Worm (Caenorhabditis elegans): Measurements from ENCODE around the gene C30F2.4.

The C30F2.4 gene

ce11 chrX:16056404-16056803, 20.0 kb downstream of the C30F2.4 start (continued):
- TF ChIP-seq syd-9 (tag; optimal IDR thresholded peaks at IDR 0.05) (peak; percentile 71), ceh-34 (tag; optimal IDR thresholded peaks at IDR 0.05) (peak; percentile 56), C38D4.7 (GFP tag; optimal IDR thresholded peaks at IDR 0.05) (no peak), ceh-48 (tag; optimal IDR thresholded peaks at IDR 0.05) (peak; percentile 48), Y22D7AL.16 (tag; optimal IDR thresholded peaks at IDR 0.05) (no peak), fkh-6 (tag; optimal IDR thresholded peaks at IDR 0.05) (no peak), ceh-9 (tag; optimal IDR thresholded peaks at IDR 0.05) (no peak), tbx-7 (tag; optimal IDR thresholded peaks at IDR 0.05) (no peak), ceh-22 (tag; optimal IDR thresholded peaks at IDR 0.05) (peak; percentile 67), ceh-31 (tag; optimal IDR thresholded peaks at IDR 0.05) (peak; percentile 80), pax-1 (tag; optimal IDR thresholded peaks at IDR 0.05) (peak; percentile 59), fax-1 (tag; optimal IDR thresholded peaks at IDR 0.05) (no peak), npax-4 (tag; optimal IDR thresholded peaks at IDR 0.05) (no peak), nhr-11 (tag; optimal IDR thresholded peaks at IDR 0.05) (no peak), lim-6 (tag; optimal IDR thresholded peaks at IDR 0.05) (no peak), ceh-30 (tag; optimal IDR thresholded peaks at IDR 0.05) (peak; percentile 71), K02D7.2 (tag; optimal IDR thresholded peaks at IDR 0.05) (no peak), che-1 (tag; optimal IDR thresholded peaks at IDR 0.05) (no peak), eyg-1 (tag; optimal IDR thresholded peaks at IDR 0.05) (no peak), mec-3 (tag; optimal IDR thresholded peaks at IDR 0.05; ENCODE audit: borderline replicate concordance) (no peak), dve-1 (tag; optimal IDR thresholded peaks at IDR 0.05) (peak; percentile 87), ceh-18 (tag; optimal IDR thresholded peaks at IDR 0.05) (peak; percentile 95), K09A11.1 (tag; optimal IDR thresholded peaks at IDR 0.05; ENCODE audit: insufficient read depth) (peak; percentile 53), unc-55 (GFP tag; optimal IDR thresholded peaks at IDR 0.05) (no peak), lin-11 (tag; optimal IDR thresholded peaks at IDR 0.05) (no peak), ahr-1 (tag; optimal IDR thresholded peaks at IDR 0.05) (no peak), nfya-1 (tag; optimal IDR thresholded peaks at IDR 0.05) (peak; percentile 92), madf-2 (tag; optimal IDR thresholded peaks at IDR 0.05) (no peak), sdc-2 (tag; optimal IDR thresholded peaks at IDR 0.05) (peak; percentile 99), sox-2 (GFP tag; IDR thresholded peaks at IDR 0.05) (peak; percentile 4; the same call in 1 of the 2 replicates), ceh-45 (GFP tag; IDR thresholded peaks at IDR 0.05) (no peak), pag-3 (tag; optimal IDR thresholded peaks at IDR 0.05; ENCODE audit: borderline replicate concordance) (no peak), sox-4 (tag; optimal IDR thresholded peaks at IDR 0.05) (no peak)

ce11 chrX:16055245-16055644, 21.1 kb downstream of the C30F2.4 start, which contains the start of gene T27A8.7:
Gene T27A8.7 (plus strand): TSS chrX:16055545.
- TF ChIP-seq ceh-6 (GFP tag; optimal IDR thresholded peaks at IDR 0.05) (no peak), odd-2 (tag; optimal IDR thresholded peaks at IDR 0.05) (no peak), ceh-30 (tag; optimal IDR thresholded peaks at IDR 0.05) (no peak), hlh-13 (GFP tag; optimal IDR thresholded peaks at IDR 0.05) (no peak), fkh-6 (tag; optimal IDR thresholded peaks at IDR 0.05) (no peak), ceh-2 (tag; optimal IDR thresholded peaks at IDR 0.05) (no peak), ceh-48 (tag; optimal IDR thresholded peaks at IDR 0.05) (no peak), C08G9.2 (tag; optimal IDR thresholded peaks at IDR 0.05) (no peak), C38D4.7 (GFP tag; optimal IDR thresholded peaks at IDR 0.05) (no peak), sox-4 (tag; optimal IDR thresholded peaks at IDR 0.05) (no peak), unc-3 (GFP tag; conservative IDR thresholded peaks at IDR 0.05) (no peak), unc-3 (tag; optimal IDR thresholded peaks at IDR 0.05) (no peak), mec-3 (tag; optimal IDR thresholded peaks at IDR 0.05; ENCODE audit: borderline replicate concordance) (no peak)

- no peak for TF ChIP-seq ama-1 (optimal IDR thresholded peaks at IDR 0.05)
- TF ChIP-seq ceh-2 (tag; optimal IDR thresholded peaks at IDR 0.05) = no peak
- TF ChIP-seq T23F11.4 (GFP tag; optimal IDR thresholded peaks at IDR 0.05) = no peak
- TF ChIP-seq pros-1 (tag; optimal IDR thresholded peaks at IDR 0.05) = no peak
- TF ChIP-seq K02D7.2 (tag; optimal IDR thresholded peaks at IDR 0.05) = no peak
- TF ChIP-seq ceh-14 (tag; optimal IDR thresholded peaks at IDR 0.05) = no peak
- TF ChIP-seq pat-9 (tag; optimal IDR thresholded peaks at IDR 0.05) = no peak
- no peak for TF ChIP-seq pha-4 (tag; optimal IDR thresholded peaks at IDR 0.05)
- TF ChIP-seq tbx-7 (tag; optimal IDR thresholded peaks at IDR 0.05) = no peak
- no peak for TF ChIP-seq ceh-31 (tag; optimal IDR thresholded peaks at IDR 0.05)
- TF ChIP-seq pax-1 (tag; optimal IDR thresholded peaks at IDR 0.05) = no peak
- no peak for TF ChIP-seq ref-2 (tag; optimal IDR thresholded peaks at IDR 0.05)
- TF ChIP-seq hlh-30 (tag; optimal IDR thresholded peaks at IDR 0.05; ENCODE audit: insufficient read depth) = no peak
- no peak for TF ChIP-seq lim-6 (tag; optimal IDR thresholded peaks at IDR 0.05)
- no peak for TF ChIP-seq dmd-4 (tag; optimal IDR thresholded peaks at IDR 0.05; ENCODE audit: borderline replicate concordance)
- TF ChIP-seq ets-4 (tag; optimal IDR thresholded peaks at IDR 0.05) = no peak
Measured at ce11 chrX:16049573-16049972, 26.8 kb downstream of the C30F2.4 start, which contains the start of gene cpd-2. Gene cpd-2 (plus strand): TSS chrX:16049873.

All from whole organism, late embryonic.